Fruit fly (Drosophila melanogaster) whole organism, pupa: ENCODE results near the gene Taf9.
A peak's percentile ranks its signal among the peaks of the same experiment; 100 is the strongest.

Experiments
- CG10348 ChIP-seq: fragments of 200-800 bp; sonication (Bioruptor generic); IDR thresholded peaks from 2 replicates; pipeline ENCODE4 v1.3.6; 2022; ENCODE audit warnings: missing biosample characterization, missing genetic modification characterization
- CG12605 ChIP-seq: fragments of 200-800 bp; sonication (Bioruptor generic); IDR thresholded peaks from 2 replicates; pipeline ENCODE4 v1.3.6; 2022; ENCODE audit warnings: missing biosample characterization, missing genetic modification characterization
- CG13204 ChIP-seq: fragments of 200-800 bp; sonication (Bioruptor generic); optimal IDR thresholded peaks from 2 replicates; lab custom pipeline; 2018; ENCODE audit warnings: missing biosample characterization, mild to moderate bottlenecking, missing genetic modification characterization, moderate library complexity
- CG14655 ChIP-seq: fragments of 200-800 bp; sonication (Bioruptor generic); optimal IDR thresholded peaks from 3 replicates; lab custom pipeline; 2017; ENCODE audit warnings: mild to moderate bottlenecking, missing biosample characterization, missing genetic modification reagents, missing genetic modification characterization
- CG15710 ChIP-seq: fragments of 200-800 bp; sonication (Bioruptor generic); optimal IDR thresholded peaks from 2 replicates; lab custom pipeline; 2018; ENCODE audit warnings: missing biosample characterization, mild to moderate bottlenecking, missing genetic modification characterization, moderate library complexity
- CG17806 ChIP-seq: fragments of 200-800 bp; sonication (Bioruptor generic); optimal IDR thresholded peaks from 2 replicates; lab custom pipeline; 2018; ENCODE audit warnings: missing biosample characterization, mild to moderate bottlenecking, missing genetic modification characterization, moderate library complexity
- CG32121 ChIP-seq: fragments of 200-800 bp; sonication (Bioruptor generic); IDR thresholded peaks from 2 replicates; pipeline ENCODE4 v1.3.6; 2022; ENCODE audit warnings: missing biosample characterization, missing genetic modification characterization
- CG34367 ChIP-seq: fragments of 200-800 bp; sonication (Bioruptor generic); optimal IDR thresholded peaks from 2 replicates; lab custom pipeline; 2018; ENCODE audit warnings: missing biosample characterization, mild to moderate bottlenecking, missing genetic modification characterization
- CG4496 ChIP-seq: fragments of 200-800 bp; sonication (Bioruptor generic); IDR thresholded peaks from 3 replicates; pipeline ENCODE4 v1.3.6; 2022; ENCODE audit warnings: missing biosample characterization, missing genetic modification characterization
- CG8159 ChIP-seq: fragments of 200-800 bp; sonication (Bioruptor generic); optimal IDR thresholded peaks from 3 replicates; lab custom pipeline; 2018; ENCODE audit warnings: missing biosample characterization, mild to moderate bottlenecking, missing genetic modification characterization, moderate library complexity
- CG8301 ChIP-seq: fragments of 200-800 bp; sonication (Bioruptor generic); optimal IDR thresholded peaks from 2 replicates; lab custom pipeline; 2018; ENCODE audit warnings: missing biosample characterization, mild to moderate bottlenecking, missing genetic modification characterization
- CG9948 ChIP-seq: fragments of 200-800 bp; sonication (Bioruptor generic); optimal IDR thresholded peaks from 2 replicates; lab custom pipeline; 2018; ENCODE audit warnings: missing biosample characterization, mild to moderate bottlenecking, missing genetic modification characterization, moderate library complexity
- D1 ChIP-seq: fragments of 200-800 bp; sonication (Bioruptor generic); optimal IDR thresholded peaks from 2 replicates; lab custom pipeline; 2018; ENCODE audit warnings: missing biosample characterization, mild to moderate bottlenecking, missing genetic modification characterization, moderate library complexity
- EcR ChIP-seq: fragments of 200-800 bp; sonication (Bioruptor generic); optimal IDR thresholded peaks from 3 replicates; lab custom pipeline; 2019; ENCODE audit warnings: missing biosample characterization, missing genetic modification characterization, mild to moderate bottlenecking, moderate library complexity, missing genetic modification reagents
- Ets98B ChIP-seq: fragments of 200-800 bp; sonication (Bioruptor generic); IDR thresholded peaks from 2 replicates; pipeline ENCODE4 v1.3.6; 2022; ENCODE audit warnings: missing biosample characterization, missing genetic modification characterization
- Pif1A ChIP-seq: fragments of 200-800 bp; sonication (Bioruptor generic); optimal IDR thresholded peaks from 3 replicates; lab custom pipeline; 2016; ENCODE audit warnings: missing biosample characterization, missing genetic modification characterization
- Pif1B ChIP-seq: fragments of 200-800 bp; sonication (Bioruptor generic); optimal IDR thresholded peaks from 3 replicates; lab custom pipeline; 2016; ENCODE audit warnings: missing biosample characterization, missing genetic modification characterization
- Snoo ChIP-seq: fragments of 200-800 bp; sonication (Bioruptor generic); optimal IDR thresholded peaks from 3 replicates; lab custom pipeline; 2017; ENCODE audit warnings: missing biosample characterization, mild to moderate bottlenecking, missing genetic modification characterization, inconsistent platforms
- fd96Ca ChIP-seq: fragments of 200-800 bp; sonication (Bioruptor generic); IDR thresholded peaks from 3 replicates; pipeline ENCODE4 v1.3.6; 2022; ENCODE audit warnings: missing biosample characterization, missing genetic modification characterization
- gl ChIP-seq: fragments of 200-800 bp; sonication (Bioruptor generic); optimal IDR thresholded peaks from 2 replicates; lab custom pipeline; 2018; ENCODE audit warnings: missing biosample characterization, mild to moderate bottlenecking, missing genetic modification characterization
- rn ChIP-seq: fragments of 200-800 bp; sonication (Bioruptor generic); IDR thresholded peaks from 2 replicates; pipeline ENCODE4 v1.3.6; 2022; ENCODE audit warnings: missing biosample characterization, missing genetic modification characterization

The Taf9 gene

DNA sequence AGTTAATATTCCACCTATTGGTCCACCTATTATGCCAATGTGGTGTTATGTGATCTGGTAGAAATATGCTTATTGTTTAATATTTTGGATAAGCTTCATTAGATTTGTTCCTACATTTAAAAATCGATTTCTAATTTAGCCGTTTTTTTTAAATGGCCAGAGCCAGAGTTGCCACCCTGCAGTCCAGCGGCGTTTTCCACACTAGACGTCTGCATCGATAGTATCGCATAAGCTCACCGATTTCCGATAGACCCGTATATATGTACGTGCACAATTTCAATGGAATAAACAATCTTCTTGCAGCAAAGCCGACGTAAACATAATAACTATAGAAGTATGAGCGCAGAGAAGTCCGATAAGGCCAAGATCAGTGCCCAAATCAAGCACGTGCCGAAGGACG lies at the start of gene Taf9:
Taf9 (plus strand) TSS at position 239 of the 400 bp plus-strand sequence.
- TF ChIP-seq CG4496 (GFP tag; lab: Robert Waterston, UW) (peak; percentile 40; the same call in 1 of the 3 replicates), Ets98B (GFP tag; lab: Robert Waterston, UW) (no peak)

DNA sequence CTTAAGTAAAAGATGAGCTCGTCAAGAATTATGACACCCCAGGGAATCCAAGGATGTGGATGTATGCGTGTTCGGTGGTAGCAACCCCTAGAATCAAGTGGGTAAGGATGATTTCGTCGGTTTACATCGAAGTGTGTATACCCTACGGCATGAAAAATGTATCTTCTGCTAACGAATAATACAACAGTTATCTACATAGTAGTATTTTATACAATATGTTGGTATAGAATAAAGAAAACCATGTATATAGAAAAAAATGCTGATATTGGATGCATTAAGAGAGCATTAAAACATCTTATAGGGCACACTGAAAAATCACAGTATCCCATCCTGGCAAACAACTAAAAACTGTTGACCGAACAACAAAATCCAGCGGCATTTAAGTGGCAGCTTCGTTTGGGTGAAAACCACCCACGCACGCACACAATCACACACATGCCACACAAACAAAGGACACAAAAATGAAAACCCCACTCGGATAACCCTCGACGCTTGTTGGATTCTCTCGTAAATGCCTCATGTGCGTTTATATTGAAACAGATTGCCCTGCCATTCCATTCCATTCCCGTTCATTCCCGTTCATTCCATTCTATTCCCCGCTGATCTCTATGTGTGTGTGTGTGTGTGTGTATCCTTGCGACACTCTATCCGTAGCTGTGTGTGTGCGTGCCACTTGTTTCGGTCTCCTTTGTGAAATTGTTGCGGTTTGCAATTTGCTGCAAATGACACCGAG lies 42.7 kb upstream of the Taf9 start:
- TF ChIP-seq CG10348 = no peak
- TF ChIP-seq CG17806 (tag; lab: Kevin White, UChicago) = no peak
- TF ChIP-seq Ets98B (GFP tag; lab: Robert Waterston, UW) = no peak
- no peak for TF ChIP-seq CG8159 (tag; lab: Kevin White, UChicago)
- TF ChIP-seq, all 21 proteins: peak for 0

DNA sequence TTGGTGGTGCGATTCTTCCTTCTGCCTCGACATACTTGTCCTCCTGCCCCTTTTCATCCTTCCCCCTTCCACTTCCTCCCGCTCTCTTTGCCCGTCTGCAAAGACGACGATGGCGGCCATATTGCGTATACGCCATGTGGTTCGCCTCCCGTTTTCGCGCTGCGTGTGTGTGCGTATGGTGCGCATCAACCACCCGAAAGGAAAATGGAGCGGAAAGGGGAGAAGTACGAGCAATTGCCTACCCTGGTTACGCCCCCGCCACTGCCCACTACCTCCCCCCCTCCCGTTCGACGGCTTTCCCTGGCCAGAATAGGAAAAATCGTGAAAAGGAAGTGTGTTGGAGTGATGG lies 42.2 kb upstream of the Taf9 start:
- TF ChIP-seq D1 (tag; lab: Kevin White, UChicago) (no peak), CG8159 (tag; lab: Kevin White, UChicago) (no peak)
- TF ChIP-seq, all 21 proteins: peak for 0

DNA sequence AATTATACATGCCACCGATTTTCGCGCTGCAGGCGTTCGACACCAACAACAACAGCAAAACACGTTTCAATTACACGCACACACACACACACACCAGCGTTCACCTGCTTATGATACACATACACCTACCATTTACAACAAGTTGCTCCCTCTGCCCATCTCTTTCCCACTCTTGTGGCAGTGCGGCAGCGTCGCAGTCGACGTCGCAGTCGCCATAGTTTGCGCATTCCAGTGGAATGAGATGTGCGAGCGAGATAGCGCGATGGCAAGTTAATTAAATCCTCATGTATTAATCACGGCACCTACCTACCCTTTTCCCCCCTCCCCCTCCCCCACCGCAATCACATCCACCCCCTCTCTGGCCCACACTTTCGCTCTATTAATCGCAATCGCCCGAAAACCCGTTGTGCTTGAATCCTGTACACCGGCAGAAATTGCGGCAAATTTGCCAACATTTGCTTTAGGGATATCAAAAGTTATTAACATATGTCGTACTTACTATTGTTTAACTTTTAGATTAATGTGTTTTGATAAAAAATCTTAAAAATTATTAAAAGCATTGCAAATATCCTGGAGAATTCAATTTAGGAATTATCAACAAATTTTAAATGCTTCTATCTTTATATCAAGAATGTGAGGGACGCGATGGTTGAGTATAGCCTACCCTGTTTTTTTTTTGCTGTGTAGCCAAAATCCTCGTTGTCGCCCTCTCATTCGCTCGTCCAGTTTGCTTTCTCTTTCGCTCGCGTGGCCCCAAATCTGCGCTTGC lies 39.4 kb upstream of the Taf9 start:
- TF ChIP-seq rn = 0 out of 2 replicates have a peak, but pooled peaks have one; percentile 12
- TF ChIP-seq CG15710 (tag; lab: Kevin White, UChicago) = peak; percentile 80
- TF ChIP-seq CG9948 (tag; lab: Kevin White, UChicago) = peak; percentile 79
- TF ChIP-seq CG32121 (GFP tag; lab: Robert Waterston, UW) = no peak
- TF ChIP-seq CG10348 = no peak
- TF ChIP-seq D1 (tag; lab: Kevin White, UChicago) = peak; percentile 54
- 0 out of 3 replicates have a peak, but pooled peaks have one; percentile 13 for TF ChIP-seq CG4496 (GFP tag; lab: Robert Waterston, UW)
- no peak for TF ChIP-seq CG13204
- no peak for TF ChIP-seq Ets98B (GFP tag; lab: Robert Waterston, UW)
- TF ChIP-seq gl = no peak
- TF ChIP-seq Snoo = peak; percentile 75
- TF ChIP-seq CG8301 (tag; lab: Kevin White, UChicago) = peak; percentile 70
- peak; percentile 67 for TF ChIP-seq Pif1A (GFP tag; lab: Kevin White, UChicago)
- TF ChIP-seq Pif1B (GFP tag; lab: Kevin White, UChicago) = peak; percentile 53
- TF ChIP-seq EcR (GFP tag; lab: Kevin White, UChicago) = no peak
- peak; percentile 78 for TF ChIP-seq CG14655 (GFP tag; lab: Kevin White, UChicago)
- peak; percentile 66 for TF ChIP-seq CG17806 (tag; lab: Kevin White, UChicago)
- no peak for TF ChIP-seq fd96Ca
- TF ChIP-seq CG8159 (tag; lab: Kevin White, UChicago) = peak; percentile 85
- TF ChIP-seq CG12605 (GFP tag; lab: Robert Waterston, UW) = no peak
- peak; percentile 64 for TF ChIP-seq CG34367 (tag; lab: Kevin White, UChicago)

DNA sequence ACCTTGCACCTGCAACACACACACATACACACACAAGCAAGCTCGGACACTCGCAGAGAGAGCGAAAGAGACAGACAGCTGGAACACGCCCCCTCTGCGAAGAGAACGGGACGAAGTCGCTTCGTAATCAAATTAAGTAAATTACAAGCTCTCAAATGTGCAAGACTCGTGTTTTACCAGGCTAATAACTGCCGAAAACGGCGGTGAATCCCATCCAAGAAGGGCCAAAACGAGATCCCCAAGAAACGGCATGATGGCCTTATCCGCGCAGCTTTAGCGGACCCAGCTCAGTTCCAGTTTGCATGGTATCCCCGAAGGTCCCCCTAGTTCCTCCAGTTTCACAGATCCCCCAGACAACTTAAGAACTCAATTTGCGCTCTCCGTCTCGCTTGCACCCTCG lies 37.9 kb upstream of the Taf9 start:
- TF ChIP-seq CG4496 (GFP tag; lab: Robert Waterston, UW) (no peak), EcR (GFP tag; lab: Kevin White, UChicago) (no peak), CG32121 (GFP tag; lab: Robert Waterston, UW) (no peak), CG15710 (tag; lab: Kevin White, UChicago) (no peak), Snoo (no peak), CG9948 (tag; lab: Kevin White, UChicago) (no peak), Pif1A (GFP tag; lab: Kevin White, UChicago) (no peak), Pif1B (GFP tag; lab: Kevin White, UChicago) (no peak), CG13204 (no peak), Ets98B (GFP tag; lab: Robert Waterston, UW) (no peak), CG12605 (GFP tag; lab: Robert Waterston, UW) (no peak), CG17806 (tag; lab: Kevin White, UChicago) (no peak)

DNA sequence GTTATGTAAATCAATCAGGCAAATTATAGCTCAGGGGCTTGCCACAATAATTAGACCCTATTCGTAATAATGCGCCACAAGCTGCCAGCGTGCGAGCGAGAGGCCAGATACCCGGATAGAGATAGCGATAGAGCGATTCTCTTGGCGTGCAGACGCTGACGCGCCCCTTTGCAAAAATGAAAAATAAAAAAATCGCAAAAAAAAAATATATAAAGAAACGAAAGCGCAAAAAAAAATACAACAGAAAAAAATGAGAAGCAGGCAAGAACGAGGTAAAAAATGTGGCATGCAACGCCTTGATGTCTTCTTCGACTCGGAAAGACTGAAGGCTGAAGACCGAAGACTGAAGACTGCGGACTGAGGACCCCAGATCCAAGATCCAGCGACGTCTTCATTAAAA lies 35.6 kb upstream of the Taf9 start:
- TF ChIP-seq CG10348 (no peak), CG13204 (peak; percentile 60), CG8159 (tag; lab: Kevin White, UChicago) (peak; percentile 41), CG12605 (GFP tag; lab: Robert Waterston, UW) (peak; percentile 68), CG15710 (tag; lab: Kevin White, UChicago) (peak; percentile 48), CG9948 (tag; lab: Kevin White, UChicago) (peak; percentile 23), Snoo (no peak), D1 (tag; lab: Kevin White, UChicago) (no peak), EcR (GFP tag; lab: Kevin White, UChicago) (no peak), CG4496 (GFP tag; lab: Robert Waterston, UW) (0 out of 3 replicates have a peak, but pooled peaks have one; percentile 16), Pif1B (GFP tag; lab: Kevin White, UChicago) (peak; percentile 34), Pif1A (GFP tag; lab: Kevin White, UChicago) (peak; percentile 39), CG8301 (tag; lab: Kevin White, UChicago) (no peak), CG34367 (tag; lab: Kevin White, UChicago) (peak; percentile 40), CG32121 (GFP tag; lab: Robert Waterston, UW) (no peak), CG17806 (tag; lab: Kevin White, UChicago) (peak; percentile 30), rn (no peak), Ets98B (GFP tag; lab: Robert Waterston, UW) (no peak), gl (peak; percentile 41), CG14655 (GFP tag; lab: Kevin White, UChicago) (no peak), fd96Ca (no peak)
